Fruit fly (Drosophila melanogaster) whole organism, embryonic: ENCODE results near the gene CG43448.

Experiments
- CG6175 ChIP-seq: fragments of 200-800 bp; sonication (Bioruptor generic); IDR thresholded peaks from 3 replicates; pipeline ENCODE4 v1.3.6; 2022; ENCODE audit warnings: missing biosample characterization, missing genetic modification characterization
- Gug ChIP-seq: fragments of 200-800 bp; sonication (Bioruptor generic); IDR thresholded peaks from 4 replicates; pipeline ENCODE4 v1.3.6; 2022; ENCODE audit warnings: missing biosample characterization, missing genetic modification characterization
- aop ChIP-seq: fragments of 200-800 bp; sonication (Bioruptor generic); IDR thresholded peaks from 2 replicates; pipeline ENCODE4 v1.3.6; 2022; ENCODE audit warnings: missing biosample characterization, missing genetic modification characterization
- bbx ChIP-seq: fragments of 200-800 bp; sonication (Bioruptor generic); IDR thresholded peaks from 2 replicates; pipeline ENCODE4 v1.3.6; 2022; ENCODE audit warnings: missing biosample characterization, missing genetic modification characterization; ENCODE audit not compliant: partially characterized antibody
- exex ChIP-seq: fragments of 200-800 bp; sonication (Bioruptor generic); optimal IDR thresholded peaks from 4 replicates; lab custom pipeline; 2018; ENCODE audit warnings: missing biosample characterization, mild to moderate bottlenecking, missing genetic modification characterization, moderate library complexity
- grn ChIP-seq: fragments of 200-800 bp; sonication (Bioruptor generic); optimal IDR thresholded peaks from 3 replicates; lab custom pipeline; 2017; ENCODE audit warnings: missing biosample characterization, missing genetic modification characterization
- her ChIP-seq: fragments of 200-800 bp; sonication (Bioruptor generic); optimal IDR thresholded peaks from 2 replicates; lab custom pipeline; 2016; ENCODE audit warnings: missing biosample characterization, missing genetic modification characterization
- sens ChIP-seq: fragments of 200-800 bp; sonication (Bioruptor generic); peaks from one replicate; lab custom pipeline; 2016; ENCODE audit warnings: missing biosample characterization, missing genetic modification characterization
- slbo ChIP-seq: fragments of 200-800 bp; sonication (Bioruptor generic); IDR thresholded peaks from 2 replicates; pipeline ENCODE4 v1.3.6; 2022; ENCODE audit warnings: missing biosample characterization, missing genetic modification characterization
- ttk ChIP-seq: fragments of 200-800 bp; sonication (Bioruptor generic); IDR thresholded peaks from 2 replicates; pipeline ENCODE4 v2.1.2; 2022; ENCODE audit warnings: missing biosample characterization, missing genetic modification characterization
- twi ChIP-seq: fragments of 200-800 bp; optimal IDR thresholded peaks from 2 replicates; lab custom pipeline; 2019; ENCODE audit warnings: missing biosample characterization, mild to moderate bottlenecking, missing genetic modification characterization, moderate library complexity

dm6 chr3R:30247802-30248363 lies 10.3 kb upstream of the CG43448 start:
- no peak for TF ChIP-seq CG6175
- TF ChIP-seq sens (GFP tag; lab: Kevin White, UChicago) = peak; percentile 69
- no peak for TF ChIP-seq her (GFP tag; lab: Kevin White, UChicago)
- TF ChIP-seq grn (GFP tag; lab: Kevin White, UChicago) = no peak
- TF ChIP-seq slbo = no peak
- no peak for TF ChIP-seq twi
- peak; percentile 56 for TF ChIP-seq exex (tag; lab: Kevin White, UChicago)
- peak; percentile 56 for TF ChIP-seq bbx
- no peak for TF ChIP-seq ttk (GFP tag; lab: Robert Waterston, UW)
- no peak for TF ChIP-seq Gug (GFP tag; lab: Robert Waterston, UW)
- no peak for TF ChIP-seq aop (GFP tag; lab: Robert Waterston, UW)
